Worm (Caenorhabditis elegans) whole organism, L4/young adult: ENCODE measurements around the gene rab-39.

Experiments
- W03F9.2 ChIP-seq: fragments of 150-350 bp; optimal IDR thresholded peaks from 2 replicates; lab custom pipeline; 2014; ENCODE audit warnings: missing biosample characterization, missing genetic modification characterization
- dao-5 ChIP-seq: sonication (generic microtip); optimal IDR thresholded peaks from 2 replicates; lab custom pipeline; 2016; ENCODE audit warnings: missing genotype, missing genetic modification characterization, moderate library complexity, missing compliant biosample characterization

DNA sequence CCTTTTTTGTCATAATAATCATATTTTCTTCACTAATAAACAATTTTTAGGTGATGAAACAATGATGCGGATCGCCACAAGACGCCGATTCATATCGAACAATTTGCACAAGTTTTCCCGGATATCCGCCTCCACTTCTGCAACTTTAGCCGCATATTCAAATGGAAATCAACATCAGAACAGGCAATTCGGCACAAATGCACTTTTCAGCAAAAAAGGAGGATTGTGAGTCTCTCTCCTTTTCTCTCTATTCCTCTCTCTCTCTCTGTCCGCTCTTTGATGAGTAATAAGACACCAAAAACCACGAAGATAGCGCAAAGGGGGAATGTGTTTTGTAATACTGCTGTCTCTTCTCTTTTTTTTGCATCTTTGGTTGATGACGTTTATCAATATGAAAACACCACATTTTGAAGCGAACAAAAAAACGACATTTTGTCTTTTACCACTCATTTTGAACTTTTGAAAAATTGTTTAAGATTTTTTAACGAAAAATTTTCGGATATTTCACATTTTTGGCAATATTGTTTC is 2.2 kb upstream of the rab-39 start, which contains the start of gene eat-3:
- TF ChIP-seq W03F9.2 (tag; lab: Kevin White, UChicago): no peak
- TF ChIP-seq dao-5: no peak
